Fruit fly (Drosophila melanogaster): ENCODE measurements around the gene daed.
A peak's percentile ranks its signal among the peaks of the same experiment; 100 is the strongest.

Gene daed

dm6 chr2L:2221649-2222150 is 5.6 kb upstream of the daed start (continued):
- TF ChIP-seq CG15696 (tag; optimal IDR thresholded peaks at IDR 0.05) (peak; percentile 87), abd-A (tag; optimal IDR thresholded peaks at IDR 0.05) (peak; percentile 48), Trl (optimal IDR thresholded peaks at IDR 0.05) (peak; percentile 56 to 92), Trl (GFP tag; optimal IDR thresholded peaks at IDR 0.05) (peak; percentile 87), trem (tag; optimal IDR thresholded peaks at IDR 0.05) (peak; percentile 88), lilli (GFP tag; optimal IDR thresholded peaks at IDR 0.05) (peak; percentile 96), CG8944 (GFP tag; optimal IDR thresholded peaks at IDR 0.05) (peak; percentile 94), maf-S (GFP tag; optimal IDR thresholded peaks at IDR 0.05) (peak; percentile 94), CG6254 (GFP tag; optimal IDR thresholded peaks at IDR 0.05) (peak; percentile 80), Fer1 (GFP tag; optimal IDR thresholded peaks at IDR 0.05) (peak; percentile 96), dpn (GFP tag; optimal IDR thresholded peaks at IDR 0.05) (peak; percentile 95 to 97), Mes4 (GFP tag; optimal IDR thresholded peaks at IDR 0.05) (peak; percentile 88), CG9609 (GFP tag; optimal IDR thresholded peaks at IDR 0.05) (peak; percentile 94), Rx (GFP tag; IDR thresholded peaks at IDR 0.05) (peak; percentile 96), Myb (GFP tag; optimal IDR thresholded peaks at IDR 0.05) (peak; percentile 83), schlank (tag; optimal IDR thresholded peaks at IDR 0.05) (peak; percentile 96), CG4424 (GFP tag; optimal IDR thresholded peaks at IDR 0.05) (peak; percentile 92), stwl (tag; optimal IDR thresholded peaks at IDR 0.05) (peak; percentile 16), Xbp1 (GFP tag; optimal IDR thresholded peaks at IDR 0.05) (peak; percentile 95), pfk (GFP tag; optimal IDR thresholded peaks at IDR 0.05) (no peak), Ada2b (GFP tag; IDR thresholded peaks at IDR 0.05) (peak; percentile 98), CG12942 (GFP tag; optimal IDR thresholded peaks at IDR 0.05) (peak; percentile 95), CG18262 (tag; optimal IDR thresholded peaks at IDR 0.05) (peak; percentile 94), CG13424 (tag; optimal IDR thresholded peaks at IDR 0.05) (peak; percentile 97), CG3838 (GFP tag; optimal IDR thresholded peaks at IDR 0.05) (peak; percentile 83), CG31365 (tag; optimal IDR thresholded peaks at IDR 0.05) (peak; percentile 86), CG30020 (tag; optimal IDR thresholded peaks at IDR 0.05) (peak; percentile 76), hb (GFP tag; IDR thresholded peaks at IDR 0.05; ENCODE audit: partially characterized antibody) (no peak), CG12659 (GFP tag; optimal IDR thresholded peaks at IDR 0.05) (peak; percentile 98), Xrp1 (GFP tag; IDR thresholded peaks at IDR 0.05) (peak; percentile 98), CG15011 (GFP tag; optimal IDR thresholded peaks at IDR 0.05) (peak; percentile 91), CG34422 (GFP tag; IDR thresholded peaks at IDR 0.05) (peak; percentile 99), CG13624 (GFP tag; optimal IDR thresholded peaks at IDR 0.05) (peak; percentile 96), so (GFP tag; IDR thresholded peaks at IDR 0.05) (peak; percentile 98), Sox100B (GFP tag; optimal IDR thresholded peaks at IDR 0.05) (peak; percentile 95), CG18764 (GFP tag; optimal IDR thresholded peaks at IDR 0.05) (peak; percentile 93), exex (tag; optimal IDR thresholded peaks at IDR 0.05) (peak; percentile 81), CG13894 (tag; optimal IDR thresholded peaks at IDR 0.05) (peak; percentile 94), zen (tag; optimal IDR thresholded peaks at IDR 0.05) (peak; percentile 94), gfzf (GFP tag; optimal IDR thresholded peaks at IDR 0.05) (no peak), HmgZ (tag; optimal IDR thresholded peaks at IDR 0.05) (peak; percentile 98), Elba2 (GFP tag; optimal IDR thresholded peaks at IDR 0.05) (peak; percentile 81), yki (optimal IDR thresholded peaks at IDR 0.05) (no peak), Fer3 (tag; optimal IDR thresholded peaks at IDR 0.05) (peak; percentile 96), oc (tag; optimal IDR thresholded peaks at IDR 0.05) (peak; percentile 93), Tbp (GFP tag; optimal IDR thresholded peaks at IDR 0.05) (no peak), CG10209 (GFP tag; optimal IDR thresholded peaks at IDR 0.05) (peak; percentile 98), CG11695 (GFP tag; IDR thresholded peaks at IDR 0.05) (peak; percentile 98), NC2β (GFP tag; optimal IDR thresholded peaks at IDR 0.05) (peak; percentile 96), CG7963 (GFP tag; IDR thresholded peaks at IDR 0.05; ENCODE audit: partially characterized antibody) (no peak), CG12391 (tag; optimal IDR thresholded peaks at IDR 0.05) (peak; percentile 98)
